Worm (Caenorhabditis elegans): Measurements from ENCODE around the gene C28G1.6.

DNA sequence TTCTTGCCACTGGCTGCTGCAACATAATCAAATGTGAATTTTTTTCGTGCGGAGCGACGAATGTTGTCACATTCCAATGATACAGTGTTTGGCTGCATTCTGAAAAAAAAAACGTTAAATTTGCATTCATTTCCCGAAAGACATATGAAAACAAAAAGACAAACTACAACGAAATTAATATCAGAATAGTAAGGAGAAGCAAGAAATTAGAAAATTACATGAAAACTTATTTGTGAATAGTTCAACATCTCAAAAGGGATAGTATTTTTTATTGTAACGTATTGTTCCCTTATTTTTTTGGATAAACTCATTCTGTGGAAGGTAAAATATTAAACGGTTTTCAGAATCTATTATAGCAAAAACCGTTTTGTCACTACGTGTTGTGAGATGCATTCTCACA, 22.5 kb upstream of the C28G1.6 start, which contains the start of gene sprp-4:
- TF ChIP-seq nhr-11 (tag; optimal IDR thresholded peaks at IDR 0.05), result no peak
- no peak for TF ChIP-seq zip-11 (GFP tag; IDR thresholded peaks at IDR 0.05)
- TF ChIP-seq mdl-1 (tag; optimal IDR thresholded peaks at IDR 0.05), result no peak
- TF ChIP-seq ZK546.5 (tag; optimal IDR thresholded peaks at IDR 0.05), result no peak
- no peak for TF ChIP-seq unc-39 (tag; optimal IDR thresholded peaks at IDR 0.05)
- no peak for TF ChIP-seq lin-39 (tag; optimal IDR thresholded peaks at IDR 0.05)
- no peak for TF ChIP-seq tag-97 (GFP tag; IDR thresholded peaks at IDR 0.05)
- TF ChIP-seq php-3 (GFP tag; IDR thresholded peaks at IDR 0.05), result no peak
- TF ChIP-seq mep-1 (tag; optimal IDR thresholded peaks at IDR 0.05), result no peak
- no peak for TF ChIP-seq fkh-10 (GFP tag; optimal IDR thresholded peaks at IDR 0.05)
- no peak for TF ChIP-seq lsy-2 (tag; optimal IDR thresholded peaks at IDR 0.05)
- no peak for TF ChIP-seq lin-13 (GFP tag; optimal IDR thresholded peaks at IDR 0.05)
